Fruit fly (Drosophila melanogaster): ENCODE measurements around the gene CG13312.

DNA sequence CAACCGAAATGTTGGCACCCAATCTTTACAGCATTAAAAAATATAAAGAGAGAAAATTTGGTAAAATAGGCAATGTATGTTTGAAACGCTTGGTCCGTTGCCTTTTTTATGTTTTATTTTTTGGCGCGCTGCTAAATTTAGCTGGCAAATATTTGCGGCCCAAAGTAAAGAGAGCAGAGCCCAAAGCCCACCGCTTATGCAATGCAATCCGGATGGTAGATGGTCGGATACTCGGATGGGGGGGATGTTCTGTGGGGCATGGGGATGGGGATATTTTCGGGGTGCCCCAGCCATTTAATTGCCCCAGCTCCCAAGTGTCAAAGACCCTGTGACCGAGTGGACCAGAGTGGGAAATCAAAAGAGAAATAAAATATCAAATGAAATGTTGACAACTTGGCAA is 48.2 kb upstream of the CG13312 start:
- no peak for TF ChIP-seq sage (GFP tag; optimal IDR thresholded peaks at IDR 0.05)
- TF ChIP-seq dmrt93B (GFP tag; optimal IDR thresholded peaks at IDR 0.05) = no peak
- no peak for TF ChIP-seq CG9705 (GFP tag; optimal IDR thresholded peaks at IDR 0.05)
- no peak for TF ChIP-seq usp (GFP tag; optimal IDR thresholded peaks at IDR 0.05)
- no peak for TF ChIP-seq lola (GFP tag; optimal IDR thresholded peaks at IDR 0.05)
- no peak for TF ChIP-seq pan (optimal IDR thresholded peaks at IDR 0.05)
- no peak for TF ChIP-seq Dif (GFP tag; optimal IDR thresholded peaks at IDR 0.05; ENCODE audit: partially characterized antibody)
- TF ChIP-seq dsf (GFP tag; optimal IDR thresholded peaks at IDR 0.05; ENCODE audit: borderline replicate concordance) = no peak
- TF ChIP-seq Vsx2 (GFP tag; optimal IDR thresholded peaks at IDR 0.05; ENCODE audit: partially characterized antibody) = no peak
- no peak for TF ChIP-seq dl (GFP tag; optimal IDR thresholded peaks at IDR 0.05; ENCODE audit: insufficient read depth in 1 of 2, partially characterized antibody in 2 of 2)
